Worm (Caenorhabditis elegans) whole organism, L1 larva: Measurements from ENCODE around the gene C08F8.6.

Experiments
- C16A3.4 ChIP-seq: fragments of 150-350 bp; optimal IDR thresholded peaks from 2 replicates; lab custom pipeline; 2014; ENCODE audit warnings: missing biosample characterization, missing genetic modification characterization
- F16B12.6 ChIP-seq: fragments of 150-350 bp; optimal IDR thresholded peaks from 2 replicates; lab custom pipeline; 2014; ENCODE audit warnings: missing biosample characterization, missing genetic modification characterization
- aha-1 ChIP-seq: fragments of 150-350 bp; optimal IDR thresholded peaks from 2 replicates; lab custom pipeline; 2014; ENCODE audit warnings: missing biosample characterization, missing genetic modification characterization
- ama-1 ChIP-seq: fragments of 150-350 bp; optimal IDR thresholded peaks from 2 replicates; lab custom pipeline; 2014
- blmp-1 ChIP-seq: fragments of 150-350 bp; optimal IDR thresholded peaks from 2 replicates; lab custom pipeline; 2014; ENCODE audit warnings: missing biosample characterization, missing genetic modification characterization
- ceh-8 ChIP-seq: fragments of 200-800 bp; sonication (Bioruptor generic); optimal IDR thresholded peaks from 2 replicates; lab custom pipeline; 2018; ENCODE audit warnings: mild to moderate bottlenecking, missing genetic modification characterization, moderate library complexity, missing compliant biosample characterization
- ceh-88 ChIP-seq: fragments of 200-800 bp; sonication (Bioruptor generic); IDR thresholded peaks from 2 replicates; pipeline ENCODE4 v1.3.6; 2022; ENCODE audit warnings: missing genetic modification characterization, missing compliant biosample characterization
- dsc-1 ChIP-seq: sonication (generic microtip); optimal IDR thresholded peaks from 2 replicates; lab custom pipeline; 2016; ENCODE audit warnings: mild to moderate bottlenecking, missing genetic modification characterization, missing compliant biosample characterization
- efl-1 ChIP-seq, 4 experiments: fragments of 150-350 bp; optimal IDR thresholded peaks in 3 of 4; peaks in 1 of 4; 1 replicate in 1 of 4; 2 replicates in 3 of 4; lab custom pipeline; 2014; ENCODE audit warnings: missing biosample characterization in 2 of 4, missing genetic modification characterization in 2 of 4, missing genetic modification reagents in 2 of 4
- egl-13 ChIP-seq: sonication (generic microtip); optimal IDR thresholded peaks from 2 replicates; lab custom pipeline; 2016; ENCODE audit warnings: missing genotype, missing genetic modification reagents, missing genetic modification characterization, missing compliant biosample characterization
- elt-2 ChIP-seq: sonication (generic microtip); optimal IDR thresholded peaks from 2 replicates; lab custom pipeline; 2016; ENCODE audit warnings: missing genetic modification characterization, mild to moderate bottlenecking, inconsistent platforms, missing compliant biosample characterization, missing genetic modification reagents
- elt-3 ChIP-seq, 6 experiments: fragments of 150-350 bp in 1 of 6; sonication (generic microtip); optimal IDR thresholded peaks; 2 replicates each; lab custom pipeline; 2017 to 2018; ENCODE audit warnings: missing biosample characterization in 6 of 6, missing genetic modification characterization in 6 of 6, inconsistent platforms in 1 of 6
- fkh-10 ChIP-seq: sonication (generic microtip); optimal IDR thresholded peaks from 2 replicates; lab custom pipeline; 2017; ENCODE audit warnings: missing biosample characterization, missing genetic modification reagents, missing genetic modification characterization
- fkh-4 ChIP-seq: sonication (generic microtip); optimal IDR thresholded peaks from 2 replicates; lab custom pipeline; 2016; ENCODE audit warnings: missing compliant biosample characterization, missing genetic modification characterization, borderline replicate concordance
- fkh-8 ChIP-seq: sonication (generic microtip); optimal IDR thresholded peaks from 2 replicates; lab custom pipeline; 2016; ENCODE audit warnings: mild to moderate bottlenecking, missing genetic modification characterization, missing compliant biosample characterization
- fos-1 ChIP-seq: fragments of 150-350 bp; optimal IDR thresholded peaks from 2 replicates; lab custom pipeline; 2014; ENCODE audit warnings: missing biosample characterization, missing genetic modification characterization
- grh-1 ChIP-seq: fragments of 200-800 bp; sonication (Bioruptor generic); IDR thresholded peaks from 2 replicates; pipeline ENCODE4 v1.3.6; 2022; ENCODE audit warnings: missing genetic modification reagents, missing genetic modification characterization, missing compliant biosample characterization
- hpl-2 ChIP-seq: fragments of 150-350 bp; optimal IDR thresholded peaks from 2 replicates; lab custom pipeline; 2014; ENCODE audit warnings: missing biosample characterization, missing genetic modification reagents, missing genetic modification characterization
- irx-1 ChIP-seq: sonication (generic microtip); optimal IDR thresholded peaks from 2 replicates; lab custom pipeline; 2016; ENCODE audit warnings: missing genetic modification characterization, missing compliant biosample characterization
- isw-1 ChIP-seq: fragments of 200-800 bp; sonication (Bioruptor generic); IDR thresholded peaks from 2 replicates; pipeline ENCODE4 v1.3.6; 2022; ENCODE audit warnings: missing genetic modification characterization, missing compliant biosample characterization
- jun-1 ChIP-seq: fragments of 150-350 bp; optimal IDR thresholded peaks from 2 replicates; lab custom pipeline; 2014; ENCODE audit warnings: missing biosample characterization, missing genetic modification reagents, missing genetic modification characterization
- lin-13 ChIP-seq: fragments of 150-350 bp; optimal IDR thresholded peaks from 2 replicates; lab custom pipeline; 2014; ENCODE audit warnings: missing biosample characterization, missing genetic modification reagents, missing genetic modification characterization
- lin-15B ChIP-seq: fragments of 150-350 bp; sonication (generic microtip); optimal IDR thresholded peaks from 3 replicates; lab custom pipeline; 2014; ENCODE audit warnings: missing biosample characterization, missing genetic modification characterization
- lin-35 ChIP-seq, 2 experiments: fragments of 150-350 bp; optimal IDR thresholded peaks; 2 replicates each; lab custom pipeline; 2014; ENCODE audit warnings: missing biosample characterization in 2 of 2, missing genetic modification characterization in 2 of 2, missing genetic modification reagents in 2 of 2
- lin-39 ChIP-seq: fragments of 150-350 bp; optimal IDR thresholded peaks from 2 replicates; lab custom pipeline; 2014; ENCODE audit warnings: missing biosample characterization, missing genetic modification reagents, missing genetic modification characterization
- lsy-2 ChIP-seq, 2 experiments: fragments of 150-350 bp; optimal IDR thresholded peaks; 2 replicates each; lab custom pipeline; 2014; ENCODE audit warnings: missing biosample characterization in 2 of 2, missing genetic modification characterization in 2 of 2
- mab-9 ChIP-seq: fragments of 200-800 bp; sonication (Bioruptor generic); IDR thresholded peaks from 2 replicates; pipeline ENCODE4 v1.3.6; 2022; ENCODE audit warnings: missing genetic modification reagents, missing genetic modification characterization, missing compliant biosample characterization
- mdl-1 ChIP-seq, 2 experiments: fragments of 150-350 bp; optimal IDR thresholded peaks; 2 replicates each; lab custom pipeline; 2014 to 2017; ENCODE audit warnings: missing biosample characterization in 2 of 2, missing genetic modification characterization in 2 of 2, inconsistent platforms in 1 of 2
- mef-2 ChIP-seq: fragments of 150-350 bp; optimal IDR thresholded peaks from 2 replicates; lab custom pipeline; 2014; ENCODE audit warnings: missing biosample characterization, missing genetic modification characterization
- mep-1 ChIP-seq: fragments of 150-350 bp; optimal IDR thresholded peaks from 2 replicates; lab custom pipeline; 2014; ENCODE audit warnings: missing biosample characterization, missing genetic modification characterization
- nhr-11 ChIP-seq: fragments of 150-350 bp; optimal IDR thresholded peaks from 2 replicates; lab custom pipeline; 2014; ENCODE audit warnings: missing biosample characterization, missing genetic modification characterization
- nhr-19 ChIP-seq: fragments of 200-800 bp; sonication (Bioruptor generic); conservative IDR thresholded peaks from 2 replicates; pipeline ENCODE4 v1.3.6; 2022; ENCODE audit warnings: missing genetic modification characterization, missing compliant biosample characterization
- nhr-20 ChIP-seq: sonication (generic microtip); optimal IDR thresholded peaks from 2 replicates; lab custom pipeline; 2016; ENCODE audit warnings: mild to moderate bottlenecking, missing genetic modification characterization, missing compliant biosample characterization
- nhr-47 ChIP-seq: sonication (generic microtip); optimal IDR thresholded peaks from 2 replicates; lab custom pipeline; 2016; ENCODE audit warnings: mild to moderate bottlenecking, missing genetic modification characterization, moderate library complexity, missing compliant biosample characterization
- nhr-71 ChIP-seq: sonication (generic microtip); optimal IDR thresholded peaks from 2 replicates; lab custom pipeline; 2016; ENCODE audit warnings: mild to moderate bottlenecking, missing genetic modification characterization, moderate library complexity, missing compliant biosample characterization
- nhr-77 ChIP-seq: fragments of 150-350 bp; optimal IDR thresholded peaks from 2 replicates; lab custom pipeline; 2014; ENCODE audit warnings: missing biosample characterization, missing genetic modification characterization
- nhr-85 ChIP-seq: sonication (generic microtip); peaks from one replicate; lab custom pipeline; 2016; ENCODE audit warnings: missing genetic modification characterization, inconsistent platforms, missing compliant biosample characterization
- nhr-90 ChIP-seq: sonication (generic microtip); optimal IDR thresholded peaks from 2 replicates; lab custom pipeline; 2016; ENCODE audit warnings: mild to moderate bottlenecking, missing genetic modification characterization, missing compliant biosample characterization; ENCODE audit not compliant: poor library complexity
- pax-3 ChIP-seq: fragments of 200-800 bp; sonication (Bioruptor generic); optimal IDR thresholded peaks from 2 replicates; lab custom pipeline; 2018; ENCODE audit warnings: mild to moderate bottlenecking, missing genetic modification characterization, moderate library complexity, missing compliant biosample characterization
- skn-1 ChIP-seq: fragments of 150-350 bp; optimal IDR thresholded peaks from 2 replicates; lab custom pipeline; 2014; ENCODE audit warnings: missing biosample characterization, missing genetic modification characterization
- snu-23 ChIP-seq: sonication (generic microtip); optimal IDR thresholded peaks from 2 replicates; lab custom pipeline; 2016; ENCODE audit warnings: missing genetic modification characterization, missing compliant biosample characterization
- sox-4 ChIP-seq: sonication (generic microtip); optimal IDR thresholded peaks from 2 replicates; lab custom pipeline; 2016; ENCODE audit warnings: missing genetic modification characterization, missing compliant biosample characterization
- swsn-7 ChIP-seq: sonication (generic microtip); optimal IDR thresholded peaks from 2 replicates; lab custom pipeline; 2016; ENCODE audit warnings: missing genetic modification characterization, missing compliant biosample characterization
- tbx-2 ChIP-seq: sonication (generic microtip); optimal IDR thresholded peaks from 2 replicates; lab custom pipeline; 2016; ENCODE audit warnings: missing genetic modification characterization, missing compliant biosample characterization
- unc-130 ChIP-seq: fragments of 150-350 bp; optimal IDR thresholded peaks from 2 replicates; lab custom pipeline; 2017; ENCODE audit warnings: missing biosample characterization, missing genetic modification characterization, inconsistent platforms
- unc-86 ChIP-seq: sonication (generic microtip); optimal IDR thresholded peaks from 2 replicates; lab custom pipeline; 2016; ENCODE audit warnings: missing genetic modification characterization, missing compliant biosample characterization
- unc-98 ChIP-seq: fragments of 200-800 bp; sonication (Bioruptor generic); IDR thresholded peaks from 2 replicates; pipeline ENCODE4 v1.3.6; 2022; ENCODE audit warnings: missing genetic modification characterization, missing compliant biosample characterization
- xbp-1 ChIP-seq: sonication (generic microtip); optimal IDR thresholded peaks from 2 replicates; lab custom pipeline; 2016; ENCODE audit warnings: missing genetic modification characterization, missing compliant biosample characterization
- zip-4 ChIP-seq: fragments of 200-800 bp; sonication (Bioruptor generic); optimal IDR thresholded peaks from 2 replicates; lab custom pipeline; 2018; ENCODE audit warnings: mild to moderate bottlenecking, missing genetic modification characterization, moderate library complexity, missing compliant biosample characterization
- ztf-11 ChIP-seq, 2 experiments: sonication (generic microtip); optimal IDR thresholded peaks; 2 replicates each; lab custom pipeline; 2016 to 2017; ENCODE audit warnings: missing genetic modification characterization in 2 of 2, missing biosample characterization in 1 of 2, missing compliant biosample characterization in 1 of 2

The C08F8.6 gene

DNA sequence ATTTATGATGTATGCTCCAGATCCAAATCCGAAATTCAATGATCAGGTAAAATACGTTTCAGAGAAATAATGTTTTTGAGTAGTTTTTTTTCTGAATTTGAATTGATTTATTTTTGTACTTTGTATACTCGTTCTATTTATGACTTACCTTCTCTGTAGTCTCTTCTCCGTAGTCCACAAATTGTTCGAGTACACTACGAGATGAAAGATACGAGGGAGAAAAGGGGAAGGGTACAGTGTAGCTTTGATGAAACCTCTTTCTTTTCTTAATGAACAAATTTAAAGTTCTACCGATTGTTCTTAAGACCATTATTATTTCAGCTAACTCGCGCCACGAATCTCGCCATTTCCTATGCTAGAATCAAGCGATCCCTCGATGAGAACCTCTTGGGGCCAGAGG lies 15.3 kb upstream of the C08F8.6 start:
- TF ChIP-seq mep-1 (tag; lab: Kevin White, UChicago) = peak; percentile 4
- TF ChIP-seq lsy-2 (tag; optimal IDR thresholded peaks at IDR 0.05; lab: Kevin White, UChicago) = no peak
- TF ChIP-seq, all 84 proteins: peak for 1

DNA sequence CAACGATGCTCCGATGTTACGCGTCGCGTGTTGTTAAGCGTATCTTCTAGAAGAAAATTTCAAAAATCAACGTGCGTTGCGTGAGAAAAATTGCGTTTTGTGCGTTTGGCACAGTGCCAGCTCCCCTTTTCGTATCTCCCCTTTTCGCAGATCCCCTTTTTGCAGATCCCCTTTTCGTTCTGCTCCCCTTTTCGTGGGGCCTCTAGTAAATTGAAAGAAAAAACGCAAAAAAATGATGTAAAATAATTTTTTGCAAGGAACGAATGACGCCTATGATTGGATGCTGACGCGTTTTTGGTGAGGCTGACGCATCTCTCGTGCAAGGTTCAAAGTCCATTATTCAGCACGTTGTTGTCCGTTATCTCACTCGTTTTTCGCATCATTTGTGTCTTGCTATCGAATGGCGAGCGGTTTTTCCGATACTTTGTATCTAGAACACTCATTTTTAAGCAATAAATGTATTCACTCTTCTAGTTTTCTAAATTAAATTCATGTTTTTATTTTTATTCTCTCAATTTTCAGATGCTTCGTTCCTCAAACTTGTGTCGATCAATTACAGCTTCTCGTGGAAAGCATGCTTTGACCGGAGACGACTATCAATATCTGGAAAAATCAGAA lies 14.5 kb upstream of the C08F8.6 start, which contains the start of gene cpt-2:
cpt-2 (plus strand) TSS at position 523 of the 618 bp plus-strand sequence.
- peak; percentile 91 for TF ChIP-seq xbp-1 (tag; lab: Kevin White, UChicago)
- TF ChIP-seq nhr-90 (tag; lab: Kevin White, UChicago) = peak; percentile 93
- peak; percentile 75 for TF ChIP-seq fkh-10 (GFP tag; lab: Kevin White, UChicago)
- TF ChIP-seq ama-1 (lab: Kevin White, UChicago) = peak; percentile 37
- peak; percentile 91 for TF ChIP-seq swsn-7
- TF ChIP-seq jun-1 (tag; lab: Kevin White, UChicago) = peak; percentile 85
- peak; percentile 94 for TF ChIP-seq unc-130
- TF ChIP-seq hpl-2 (GFP tag; lab: Kevin White, UChicago) = peak; percentile 66
- peak in 3 of 6 experiments; percentile 7 to 82 (median 79) for TF ChIP-seq elt-3 (tag; optimal IDR thresholded peaks at IDR 0.05; lab: Kevin White, UChicago)
- TF ChIP-seq grh-1 = peak; percentile 89
- TF ChIP-seq pax-3 = peak; percentile 72
- TF ChIP-seq elt-2 (tag; lab: Kevin White, UChicago) = peak; percentile 88
- peak; percentile 92 for TF ChIP-seq nhr-20 (tag; lab: Kevin White, UChicago)
- TF ChIP-seq lin-13 = peak; percentile 84
- peak; percentile 79 for TF ChIP-seq fkh-8 (tag; lab: Kevin White, UChicago)
- TF ChIP-seq unc-98 = peak; percentile 76
- peak; percentile 75 for TF ChIP-seq sox-4 (tag; lab: Kevin White, UChicago)
- TF ChIP-seq isw-1 (GFP tag; lab: Robert Waterston, UW) = peak; percentile 92
- peak; percentile 53 for TF ChIP-seq F16B12.6 (tag; lab: Kevin White, UChicago)
- TF ChIP-seq nhr-77 (tag; lab: Kevin White, UChicago) = peak; percentile 66
- peak; percentile 90 to 93 for TF ChIP-seq lsy-2 (tag; optimal IDR thresholded peaks at IDR 0.05; lab: Kevin White, UChicago)
- peak; percentile 74 for TF ChIP-seq C16A3.4
- TF ChIP-seq mdl-1 (tag; optimal IDR thresholded peaks at IDR 0.05; lab: Kevin White, UChicago) = peak in 1 of 2 experiments; percentile 86
- peak; percentile 20 for TF ChIP-seq mef-2 (tag; lab: Kevin White, UChicago)
- TF ChIP-seq fos-1 (tag; lab: Kevin White, UChicago) = peak; percentile 77
- peak; percentile 94 for TF ChIP-seq nhr-71 (tag; lab: Kevin White, UChicago)
- TF ChIP-seq zip-4 = peak; percentile 49
- peak; percentile 49 for TF ChIP-seq fkh-4 (tag; lab: Kevin White, UChicago)
- peak; percentile 81 to 86 for TF ChIP-seq efl-1 (optimal IDR thresholded peaks at IDR 0.05; lab: Kevin White, UChicago)
- TF ChIP-seq efl-1 (GFP tag; optimal IDR thresholded peaks at IDR 0.05 in 1 of 2; lab: Kevin White, UChicago) = peak; percentile 80 to 98
- TF ChIP-seq nhr-47 (tag; lab: Kevin White, UChicago) = peak; percentile 96
- TF ChIP-seq irx-1 (tag; lab: Kevin White, UChicago) = peak; percentile 87
- peak; percentile 76 for TF ChIP-seq skn-1 (tag; lab: Kevin White, UChicago)
- peak; percentile 85 for TF ChIP-seq unc-86 (tag; lab: Kevin White, UChicago)
- TF ChIP-seq blmp-1 (tag; lab: Kevin White, UChicago) = peak; percentile 56
- TF ChIP-seq lin-15B (tag; lab: Kevin White, UChicago) = peak; percentile 81
- TF ChIP-seq nhr-85 = peak; percentile 88
- peak; percentile 91 for TF ChIP-seq tbx-2 (tag; lab: Kevin White, UChicago)
- TF ChIP-seq lin-35 (GFP tag; optimal IDR thresholded peaks at IDR 0.05; lab: Kevin White, UChicago) = peak; percentile 83 to 90
- peak in 1 of 2 experiments; percentile 69 for TF ChIP-seq ztf-11 (tag; optimal IDR thresholded peaks at IDR 0.05; lab: Kevin White, UChicago)
- peak; percentile 78 for TF ChIP-seq ceh-88 (GFP tag; lab: Robert Waterston, UW)
- TF ChIP-seq ceh-8 (GFP tag; lab: Kevin White, UChicago) = peak; percentile 91
- peak; percentile 77 for TF ChIP-seq egl-13
- TF ChIP-seq nhr-19 = peak; percentile 95
- peak; percentile 89 for TF ChIP-seq mab-9 (GFP tag; lab: Robert Waterston, UW)
- peak; percentile 16 for TF ChIP-seq aha-1 (tag; lab: Kevin White, UChicago)
- peak; percentile 83 for TF ChIP-seq nhr-11 (tag; lab: Kevin White, UChicago)
- peak; percentile 86 for TF ChIP-seq lin-39 (tag; lab: Kevin White, UChicago)
- TF ChIP-seq dsc-1 (tag; lab: Kevin White, UChicago) = peak; percentile 91
- peak; percentile 93 for TF ChIP-seq snu-23 (GFP tag; lab: Kevin White, UChicago)
